Worm (Caenorhabditis elegans): ENCODE data around the gene EGAP1.1.

ce11 chrIII:5940525-5940974 is 3.5 kb upstream of the EGAP1.1 start:
- peak; percentile 60; the same call in 1 of the 2 replicates for TF ChIP-seq let-526 (GFP tag; IDR thresholded peaks at IDR 0.05)
- TF ChIP-seq nfya-1 (tag; optimal IDR thresholded peaks at IDR 0.05; ENCODE audit: borderline replicate concordance, insufficient read depth) = no peak
- TF ChIP-seq bed-2 (GFP tag; IDR thresholded peaks at IDR 0.05) = no peak
- TF ChIP-seq T26A5.8 (tag; optimal IDR thresholded peaks at IDR 0.05) = no peak
- peak in 1 of 3 experiments; percentile 24 for TF ChIP-seq lin-35 (GFP tag; optimal IDR thresholded peaks at IDR 0.05)
